Fruit fly (Drosophila melanogaster) whole organism, embryonic: ENCODE results near the gene Grik.

Experiments
- B-H2 ChIP-seq: fragments of 200-800 bp; sonication (Bioruptor generic); optimal IDR thresholded peaks from 2 replicates; lab custom pipeline; 2018; ENCODE audit warnings: missing biosample characterization, mild to moderate bottlenecking, missing genetic modification characterization
- CG13424 ChIP-seq: fragments of 200-800 bp; sonication (Bioruptor generic); optimal IDR thresholded peaks from 2 replicates; lab custom pipeline; 2019; ENCODE audit warnings: missing biosample characterization, mild to moderate bottlenecking, missing genetic modification characterization, moderate library complexity
- CG1603 ChIP-seq: fragments of 200-800 bp; sonication (Bioruptor generic); optimal IDR thresholded peaks from 2 replicates; lab custom pipeline; 2019; ENCODE audit warnings: missing biosample characterization, mild to moderate bottlenecking, missing genetic modification characterization, moderate library complexity
- Spps ChIP-seq: fragments of 200-800 bp; sonication (Bioruptor generic); optimal IDR thresholded peaks from 2 replicates; lab custom pipeline; 2018; ENCODE audit warnings: missing biosample characterization, mild to moderate bottlenecking, missing genetic modification characterization
- prd ChIP-seq, 3 experiments: fragments of >200 bp in 2 of 3; fragments of 200-800 bp in 1 of 3; sonication (Bioruptor generic) in 1 of 3; optimal IDR thresholded peaks in 2 of 3; IDR thresholded peaks in 1 of 3; 2 replicates in 2 of 3; 3 replicates in 1 of 3; pipeline versions ENCODE4 v1.3.6 to Lab custom; 2017 to 2022; ENCODE audit warnings: missing biosample characterization in 1 of 3, missing genetic modification characterization in 1 of 3

- no peak for TF ChIP-seq Spps (tag; lab: Kevin White, UChicago)
- TF ChIP-seq B-H2 (GFP tag; lab: Kevin White, UChicago) = no peak
- TF ChIP-seq CG13424 (tag; lab: Kevin White, UChicago) = no peak
- TF ChIP-seq CG1603 (tag; lab: Kevin White, UChicago) = no peak
- TF ChIP-seq prd (optimal IDR thresholded peaks at IDR 0.05; lab: Kevin White, UChicago) = no peak
- no peak for TF ChIP-seq prd (GFP tag; IDR thresholded peaks at IDR 0.05; lab: Robert Waterston, UW)
Measured at dm6 chr3R:20952423-20953013, 50.8 kb downstream of the Grik start.
